Worm (Caenorhabditis elegans): ENCODE measurements around the gene F31D4.8.

Gene F31D4.8

DNA sequence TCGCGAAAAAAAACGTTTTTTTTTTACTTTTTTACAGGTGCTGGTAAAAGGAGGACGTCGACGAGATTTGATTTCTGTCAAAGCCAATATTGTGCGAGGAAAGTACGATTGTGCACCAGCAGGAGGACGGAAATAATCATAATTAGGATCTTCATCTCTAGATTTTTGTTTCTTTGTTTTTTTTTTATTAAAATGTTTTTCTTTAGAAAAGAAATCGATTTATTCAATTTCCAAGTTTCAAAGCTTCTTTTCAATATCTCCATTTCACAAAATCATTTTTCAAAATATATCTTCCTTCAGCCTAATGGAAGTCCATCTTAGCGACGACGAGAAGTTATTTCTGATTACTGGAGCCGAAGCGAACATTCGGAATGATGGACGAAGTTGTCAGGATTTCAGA, 29.7 kb downstream of the F31D4.8 start, which contains the start of gene exos-7:
Gene exos-7, plus strand, starts transcription at position 301 of the 400 bp plus-strand sequence.
- TF ChIP-seq ceh-13 (GFP tag; optimal IDR thresholded peaks at IDR 0.05) (no peak), tbx-37 (GFP tag; conservative IDR thresholded peaks at IDR 0.05) (no peak), B0310.2 (tag; optimal IDR thresholded peaks at IDR 0.05) (no peak), hmg-4 (GFP tag; optimal IDR thresholded peaks at IDR 0.05) (no peak), ama-1 (optimal IDR thresholded peaks at IDR 0.05) (no peak), tbx-11 (GFP tag; IDR thresholded peaks at IDR 0.05) (no peak), ets-7 (tag; optimal IDR thresholded peaks at IDR 0.05) (no peak), flt-1 (GFP tag; IDR thresholded peaks at IDR 0.05) (no peak), tra-4 (tag; optimal IDR thresholded peaks at IDR 0.05) (no peak), hmbx-1 (tag; optimal IDR thresholded peaks at IDR 0.05) (no peak), aly-1 (tag; optimal IDR thresholded peaks at IDR 0.05) (no peak), scrt-1 (GFP tag; IDR thresholded peaks at IDR 0.05) (no peak), ceh-36 (tag; optimal IDR thresholded peaks at IDR 0.05) (no peak)

DNA sequence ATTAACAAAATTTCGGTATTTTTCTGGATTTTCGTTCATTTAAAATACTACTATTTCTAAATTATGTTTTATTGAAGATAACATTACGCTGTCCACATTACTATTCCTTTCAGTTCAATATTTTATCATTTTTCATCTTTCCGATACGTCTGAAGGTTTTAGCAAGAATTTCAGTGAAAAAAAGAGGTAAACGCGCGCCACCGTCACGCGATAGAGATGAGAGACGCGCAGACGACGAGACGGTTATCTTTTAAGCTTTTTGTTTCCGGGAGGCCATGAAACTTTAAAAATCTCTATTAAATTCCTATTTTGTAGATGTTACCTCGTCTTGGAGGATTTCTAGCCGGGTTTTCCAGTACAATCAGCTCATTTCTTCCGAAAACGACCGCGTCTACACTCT, 30.5 kb downstream of the F31D4.8 start, which contains the start of gene mrps-12:
Gene mrps-12, plus strand, starts transcription at position 316 of the 400 bp plus-strand sequence.
- no peak for TF ChIP-seq tbx-37 (GFP tag; conservative IDR thresholded peaks at IDR 0.05)
- TF ChIP-seq pes-1 (GFP tag; IDR thresholded peaks at IDR 0.05): 0 out of 2 replicates have a peak, but pooled peaks have one; percentile 3

DNA sequence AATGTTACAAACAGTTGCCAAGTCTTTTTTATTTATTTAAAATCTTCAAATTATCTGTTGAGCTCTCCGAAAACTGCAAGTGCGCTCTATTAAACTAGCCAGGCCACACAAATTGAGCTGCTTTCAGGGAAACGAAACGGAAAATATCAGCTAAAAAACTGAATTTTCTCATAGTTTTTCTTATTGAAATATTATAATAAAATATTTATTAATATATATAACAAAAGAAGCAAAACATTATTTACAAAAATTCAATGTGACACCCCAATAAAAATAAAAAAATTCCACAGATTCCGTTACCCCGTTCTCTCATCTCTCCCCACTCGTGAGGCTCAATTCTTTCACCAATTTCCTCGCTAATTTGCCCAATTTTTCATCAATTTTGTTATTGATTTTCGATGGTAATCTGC, 35.7 kb downstream of the F31D4.8 start:
- TF ChIP-seq ets-7 (tag; optimal IDR thresholded peaks at IDR 0.05) (no peak), tbx-37 (GFP tag; conservative IDR thresholded peaks at IDR 0.05) (0 out of 2 replicates have a peak, but pooled peaks have one; percentile 6), ceh-36 (tag; optimal IDR thresholded peaks at IDR 0.05) (no peak), ama-1 (optimal IDR thresholded peaks at IDR 0.05) (no peak), hnd-1 (tag; optimal IDR thresholded peaks at IDR 0.05) (no peak), F13C5.2 (tag; optimal IDR thresholded peaks at IDR 0.05) (no peak), sea-1 (GFP tag; conservative IDR thresholded peaks at IDR 0.05) (no peak), tbx-11 (GFP tag; IDR thresholded peaks at IDR 0.05) (no peak), hmbx-1 (tag; optimal IDR thresholded peaks at IDR 0.05) (no peak), B0310.2 (tag; optimal IDR thresholded peaks at IDR 0.05) (no peak), tra-4 (tag; optimal IDR thresholded peaks at IDR 0.05) (no peak), pes-1 (GFP tag; IDR thresholded peaks at IDR 0.05) (0 out of 2 replicates have a peak, but pooled peaks have one; percentile 52), hmg-4 (GFP tag; optimal IDR thresholded peaks at IDR 0.05) (no peak), scrt-1 (GFP tag; IDR thresholded peaks at IDR 0.05) (no peak), aly-1 (tag; optimal IDR thresholded peaks at IDR 0.05) (no peak), ceh-13 (GFP tag; optimal IDR thresholded peaks at IDR 0.05) (peak; percentile 24), flt-1 (GFP tag; IDR thresholded peaks at IDR 0.05) (no peak)

DNA sequence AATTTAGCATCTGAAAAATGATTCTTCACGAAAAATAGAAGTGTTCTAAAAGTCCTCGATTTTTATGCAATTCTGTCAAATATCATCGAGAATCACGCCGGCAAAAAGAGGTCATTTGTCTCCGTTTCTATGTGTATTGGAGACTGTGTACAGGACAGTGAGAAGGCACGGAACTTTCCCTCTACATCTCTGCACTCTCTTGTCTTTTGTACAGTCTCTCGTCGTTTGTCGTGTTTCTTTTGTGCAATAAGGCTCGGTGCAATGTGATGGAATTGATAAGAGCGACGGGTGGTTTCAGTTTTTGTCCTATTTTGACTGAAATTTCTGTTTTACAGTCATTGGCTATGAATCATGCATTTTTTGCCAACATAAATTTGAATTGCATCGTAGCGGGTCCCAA, 36.4 kb downstream of the F31D4.8 start:
- TF ChIP-seq F13C5.2 (tag; optimal IDR thresholded peaks at IDR 0.05) (no peak), ceh-13 (GFP tag; optimal IDR thresholded peaks at IDR 0.05) (no peak), hnd-1 (tag; optimal IDR thresholded peaks at IDR 0.05) (no peak), aly-1 (tag; optimal IDR thresholded peaks at IDR 0.05) (no peak), sea-1 (GFP tag; conservative IDR thresholded peaks at IDR 0.05) (no peak), ama-1 (optimal IDR thresholded peaks at IDR 0.05) (no peak), scrt-1 (GFP tag; IDR thresholded peaks at IDR 0.05) (no peak), tbx-37 (GFP tag; conservative IDR thresholded peaks at IDR 0.05) (no peak), hmbx-1 (tag; optimal IDR thresholded peaks at IDR 0.05) (no peak)

DNA sequence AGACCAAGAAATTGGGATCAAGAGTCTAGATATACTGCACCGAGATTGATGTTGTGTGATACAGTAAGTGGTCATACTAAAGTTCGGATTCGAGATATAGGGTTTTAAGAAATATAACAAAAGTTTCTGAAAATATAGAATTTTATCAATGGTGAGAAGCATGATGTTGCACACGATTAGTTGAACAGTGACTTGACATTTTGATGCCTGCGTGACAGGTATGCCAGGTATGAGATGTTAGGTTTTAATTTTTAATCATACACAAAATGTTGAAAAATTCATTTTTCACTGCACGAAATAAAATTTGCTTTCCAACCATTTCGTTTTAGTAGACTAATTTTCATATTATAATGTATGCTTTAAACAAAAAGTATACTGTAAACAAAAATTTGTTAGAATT, 37.8 kb downstream of the F31D4.8 start:
- TF ChIP-seq tbx-11 (GFP tag; IDR thresholded peaks at IDR 0.05): no peak
- TF ChIP-seq ets-7 (tag; optimal IDR thresholded peaks at IDR 0.05): no peak
- TF ChIP-seq tbx-37 (GFP tag; conservative IDR thresholded peaks at IDR 0.05): no peak
- TF ChIP-seq B0310.2 (tag; optimal IDR thresholded peaks at IDR 0.05): no peak
- no peak for TF ChIP-seq sea-1 (GFP tag; conservative IDR thresholded peaks at IDR 0.05)
- TF ChIP-seq ama-1 (optimal IDR thresholded peaks at IDR 0.05): no peak
- TF ChIP-seq flt-1 (GFP tag; IDR thresholded peaks at IDR 0.05): no peak
- no peak for TF ChIP-seq aly-1 (tag; optimal IDR thresholded peaks at IDR 0.05)
- TF ChIP-seq scrt-1 (GFP tag; IDR thresholded peaks at IDR 0.05): no peak
- no peak for TF ChIP-seq hmg-4 (GFP tag; optimal IDR thresholded peaks at IDR 0.05)
- TF ChIP-seq F13C5.2 (tag; optimal IDR thresholded peaks at IDR 0.05): no peak
- no peak for TF ChIP-seq ceh-36 (tag; optimal IDR thresholded peaks at IDR 0.05)
- TF ChIP-seq hmbx-1 (tag; optimal IDR thresholded peaks at IDR 0.05): no peak

DNA sequence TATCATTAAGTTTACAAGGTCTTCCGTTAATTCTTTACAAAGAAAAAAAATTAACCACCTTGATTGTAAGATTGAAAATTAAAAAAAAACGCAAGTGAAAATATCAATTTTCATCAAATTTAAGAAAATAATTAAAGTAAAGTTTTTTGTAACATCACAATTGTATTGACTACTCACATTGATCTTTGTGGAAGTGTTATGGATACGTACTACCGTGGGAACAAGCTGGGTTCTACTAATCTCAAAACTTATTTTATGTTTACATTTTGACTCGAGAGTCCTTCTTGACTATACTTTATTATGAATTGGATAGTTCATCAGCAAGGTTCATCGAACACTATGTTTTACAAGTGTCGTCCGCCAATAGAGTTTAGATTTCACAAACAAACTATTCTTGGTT, 38.7 kb downstream of the F31D4.8 start, which contains the start of gene num-1:
Gene num-1, plus strand, starts transcription at position 301 of the 400 bp plus-strand sequence.
- TF ChIP-seq ceh-36 (tag; optimal IDR thresholded peaks at IDR 0.05) (no peak), tra-4 (tag; optimal IDR thresholded peaks at IDR 0.05) (no peak), hnd-1 (tag; optimal IDR thresholded peaks at IDR 0.05) (no peak), flt-1 (GFP tag; IDR thresholded peaks at IDR 0.05) (no peak)

DNA sequence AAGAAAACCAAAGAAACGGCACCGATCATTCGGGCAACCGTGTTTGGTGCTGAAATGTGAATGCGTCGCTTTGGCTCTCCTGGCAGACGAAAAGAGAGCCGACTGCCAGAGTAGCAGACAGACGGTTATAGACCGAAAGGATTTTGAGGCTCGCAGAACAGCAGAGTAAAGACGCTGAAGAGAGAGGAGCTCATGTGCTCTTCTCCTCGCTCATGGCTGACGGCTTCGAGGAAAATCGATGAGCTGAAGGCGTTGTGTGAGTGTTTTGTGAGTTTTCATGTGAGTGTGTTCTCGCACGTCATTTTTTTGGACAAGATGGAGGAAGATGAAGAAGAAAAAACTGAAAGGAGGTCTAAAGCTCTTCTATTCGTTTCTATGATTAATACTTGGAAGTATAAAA, 39.4 kb downstream of the F31D4.8 start, which contains the start of gene sbt-1:
Gene sbt-1, minus strand, starts transcription at position 62 of the 400 bp plus-strand sequence.
- TF ChIP-seq B0310.2 (tag; optimal IDR thresholded peaks at IDR 0.05): no peak
- TF ChIP-seq sea-1 (GFP tag; conservative IDR thresholded peaks at IDR 0.05): no peak
- TF ChIP-seq tbx-11 (GFP tag; IDR thresholded peaks at IDR 0.05): no peak
- TF ChIP-seq tbx-37 (GFP tag; conservative IDR thresholded peaks at IDR 0.05): no peak
- TF ChIP-seq tra-4 (tag; optimal IDR thresholded peaks at IDR 0.05): no peak
- TF ChIP-seq pes-1 (GFP tag; IDR thresholded peaks at IDR 0.05): no peak
- TF ChIP-seq flt-1 (GFP tag; IDR thresholded peaks at IDR 0.05): no peak
- no peak for TF ChIP-seq ceh-13 (GFP tag; optimal IDR thresholded peaks at IDR 0.05)
- TF ChIP-seq aly-1 (tag; optimal IDR thresholded peaks at IDR 0.05): no peak
- TF ChIP-seq hmg-4 (GFP tag; optimal IDR thresholded peaks at IDR 0.05): no peak
- TF ChIP-seq hmbx-1 (tag; optimal IDR thresholded peaks at IDR 0.05): no peak
- TF ChIP-seq scrt-1 (GFP tag; IDR thresholded peaks at IDR 0.05): no peak
- no peak for TF ChIP-seq ets-7 (tag; optimal IDR thresholded peaks at IDR 0.05)
- TF ChIP-seq ama-1 (optimal IDR thresholded peaks at IDR 0.05): no peak
- no peak for TF ChIP-seq F13C5.2 (tag; optimal IDR thresholded peaks at IDR 0.05)

DNA sequence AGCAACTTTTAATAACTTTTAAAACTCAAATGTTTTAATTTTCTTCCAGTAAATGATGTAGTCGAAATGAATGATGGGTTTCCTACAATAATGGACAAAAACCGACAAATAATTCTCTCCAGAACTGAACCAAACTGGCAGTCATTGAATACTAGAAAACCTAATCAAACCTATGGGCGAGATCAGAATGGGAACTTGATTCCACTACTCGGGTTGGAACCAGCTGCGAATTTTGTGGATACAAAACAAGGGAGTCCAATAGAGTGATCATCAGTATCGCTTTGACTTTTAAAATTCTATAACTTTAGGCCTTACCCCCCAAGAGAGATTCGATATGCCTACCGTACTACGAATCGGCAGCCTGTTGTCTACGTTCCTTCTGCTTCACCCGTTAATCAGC, 41.6 kb downstream of the F31D4.8 start:
- TF ChIP-seq tbx-11 (GFP tag; IDR thresholded peaks at IDR 0.05) (no peak), hmg-4 (GFP tag; optimal IDR thresholded peaks at IDR 0.05) (no peak), B0310.2 (tag; optimal IDR thresholded peaks at IDR 0.05) (no peak), pes-1 (GFP tag; IDR thresholded peaks at IDR 0.05) (no peak), ets-7 (tag; optimal IDR thresholded peaks at IDR 0.05) (no peak), ceh-13 (GFP tag; optimal IDR thresholded peaks at IDR 0.05) (no peak), F13C5.2 (tag; optimal IDR thresholded peaks at IDR 0.05) (no peak), ceh-36 (tag; optimal IDR thresholded peaks at IDR 0.05) (no peak), hnd-1 (tag; optimal IDR thresholded peaks at IDR 0.05) (no peak), tra-4 (tag; optimal IDR thresholded peaks at IDR 0.05) (no peak), ama-1 (optimal IDR thresholded peaks at IDR 0.05) (no peak), flt-1 (GFP tag; IDR thresholded peaks at IDR 0.05) (no peak)

Data from whole organism, early embryonic.